Worm (Caenorhabditis elegans): ENCODE measurements around the gene T09D3.9.

The T09D3.9 gene

ce11 chrV:5330967-5331366, 37.7 kb downstream of the T09D3.9 start, which contains the start of gene srg-26:
Gene srg-26, plus strand, starts transcription at chrV:5331267.
- TF ChIP-seq hsf-1 (GFP tag; IDR thresholded peaks at IDR 0.05): no peak
- no peak for TF ChIP-seq mes-4 (tag; optimal IDR thresholded peaks at IDR 0.05)
- no peak for TF ChIP-seq egl-18 (GFP tag; IDR thresholded peaks at IDR 0.05)
- TF ChIP-seq egrh-3 (GFP tag; IDR thresholded peaks at IDR 0.05): no peak
- TF ChIP-seq nhr-90 (tag; optimal IDR thresholded peaks at IDR 0.05): no peak
- no peak for TF ChIP-seq bed-1 (GFP tag; IDR thresholded peaks at IDR 0.05)
- no peak for TF ChIP-seq somi-1 (GFP tag; optimal IDR thresholded peaks at IDR 0.05)
- no peak for TF ChIP-seq hmg-20 (GFP tag; IDR thresholded peaks at IDR 0.05)
- no peak for TF ChIP-seq cebp-1 (GFP tag; IDR thresholded peaks at IDR 0.05)
- no peak for TF ChIP-seq cebp-1 (tag; optimal IDR thresholded peaks at IDR 0.05)
- no peak for TF ChIP-seq ama-1 (optimal IDR thresholded peaks at IDR 0.05)
- no peak for TF ChIP-seq ama-1 (GFP tag; optimal IDR thresholded peaks at IDR 0.05)

- TF ChIP-seq snpc-3.4 (tag; optimal IDR thresholded peaks at IDR 0.05) (no peak), die-1 (tag; optimal IDR thresholded peaks at IDR 0.05) (peak; percentile 27), nhr-179 (tag; optimal IDR thresholded peaks at IDR 0.05) (no peak), attf-3 (GFP tag; conservative IDR thresholded peaks at IDR 0.05) (no peak), cebp-2 (GFP tag; IDR thresholded peaks at IDR 0.05) (no peak), nhr-90 (tag; optimal IDR thresholded peaks at IDR 0.05) (peak; percentile 53), K12H6.12 (tag; optimal IDR thresholded peaks at IDR 0.05) (peak; percentile 53), snpc-1.3 (tag; optimal IDR thresholded peaks at IDR 0.05; ENCODE audit: insufficient read depth) (no peak), atf-7 (tag; optimal IDR thresholded peaks at IDR 0.05) (peak; percentile 12), F10E7.11 (tag; optimal IDR thresholded peaks at IDR 0.05) (no peak), F49E8.2 (tag; optimal IDR thresholded peaks at IDR 0.05; ENCODE audit: insufficient read depth) (no peak), lir-1 (GFP tag; conservative IDR thresholded peaks at IDR 0.05) (no peak), lin-26 (GFP tag; IDR thresholded peaks at IDR 0.05) (peak; percentile 65; the same call in 1 of the 2 replicates), F55B11.4 (tag; optimal IDR thresholded peaks at IDR 0.05; ENCODE audit: borderline replicate concordance, insufficient read depth) (no peak), ztf-26 (tag; optimal IDR thresholded peaks at IDR 0.05) (peak; percentile 18), F57A8.1 (GFP tag; optimal IDR thresholded peaks at IDR 0.05) (no peak), cebp-1 (GFP tag; IDR thresholded peaks at IDR 0.05) (peak; percentile 50; the same call in 1 of the 2 replicates), cebp-1 (tag; optimal IDR thresholded peaks at IDR 0.05) (peak; percentile 81), ztf-18 (tag; optimal IDR thresholded peaks at IDR 0.05) (peak; percentile 36), pha-4 (tag; optimal IDR thresholded peaks at IDR 0.05) (no peak), F22D6.2 (tag; optimal IDR thresholded peaks at IDR 0.05) (no peak), nhr-80 (tag; optimal IDR thresholded peaks at IDR 0.05) (peak; percentile 89), ztf-28 (GFP tag; IDR thresholded peaks at IDR 0.05) (no peak), hmg-1.2 (GFP tag; IDR thresholded peaks at IDR 0.05) (0 out of 2 replicates have a peak, but pooled peaks have one; percentile 25), dox-1 (GFP tag; IDR thresholded peaks at IDR 0.05) (peak; percentile 80), egrh-3 (GFP tag; IDR thresholded peaks at IDR 0.05) (0 out of 2 replicates have a peak, but pooled peaks have one; percentile 5), nfyb-1 (GFP tag; IDR thresholded peaks at IDR 0.05) (no peak), rpc-1 (optimal IDR thresholded peaks at IDR 0.05) (peak; percentile 67), rpc-1 (tag; optimal IDR thresholded peaks at IDR 0.05) (peak; percentile 85), lin-54 (GFP tag; optimal IDR thresholded peaks at IDR 0.05) (peak; percentile 9), attf-5 (GFP tag; optimal IDR thresholded peaks at IDR 0.05) (peak; percentile 9), Y53G8AR.9 (GFP tag; conservative IDR thresholded peaks at IDR 0.05) (no peak), snpc-4 (GFP tag; optimal IDR thresholded peaks at IDR 0.05) (peak; percentile 27), snpc-4 (tag; optimal IDR thresholded peaks at IDR 0.05) (peak; percentile 66 to 80 (median 75)), mcd-1 (GFP tag; IDR thresholded peaks at IDR 0.05) (no peak), xnd-1 (tag; optimal IDR thresholded peaks at IDR 0.05) (no peak), B0261.1 (tag; optimal IDR thresholded peaks at IDR 0.05) (peak; percentile 65), madf-10 (tag; optimal IDR thresholded peaks at IDR 0.05) (peak; percentile 29), bed-1 (GFP tag; IDR thresholded peaks at IDR 0.05) (no peak), him-1 (tag; optimal IDR thresholded peaks at IDR 0.05) (peak; percentile 29)
These were observed 38.9 kb downstream of the T09D3.9 start for ce11 chrV:5329677-5330266.
